Fruit fly (Drosophila melanogaster) whole organism, embryonic: Measurements from ENCODE around the gene Cpr73D.

Source experiments
- ATbp ChIP-seq: fragments of 200-800 bp; sonication (Bioruptor generic); optimal IDR thresholded peaks from 2 replicates; lab custom pipeline; 2017; ENCODE audit warnings: missing biosample characterization, mild to moderate bottlenecking, missing genetic modification characterization, missing genetic modification reagents
- Bgb ChIP-seq: fragments of 200-800 bp; sonication (Bioruptor generic); IDR thresholded peaks from 2 replicates; pipeline ENCODE4 v1.3.6; 2022; ENCODE audit warnings: missing biosample characterization, missing genetic modification characterization; ENCODE audit not compliant: partially characterized antibody
- CG11085 ChIP-seq: fragments of 200-800 bp; sonication (Bioruptor generic); IDR thresholded peaks from 2 replicates; pipeline ENCODE4 v1.3.6; 2022; ENCODE audit warnings: missing biosample characterization, missing genetic modification characterization
- CG11560 ChIP-seq: fragments of 200-800 bp; sonication (Bioruptor generic); IDR thresholded peaks from 3 replicates; pipeline ENCODE4 v1.3.6; 2022; ENCODE audit warnings: missing biosample characterization, missing genetic modification characterization
- CG11695 ChIP-seq: fragments of 200-800 bp; sonication (Bioruptor generic); IDR thresholded peaks from 3 replicates; pipeline ENCODE4 v1.3.6; 2022; ENCODE audit warnings: missing biosample characterization, missing genetic modification characterization
- CG12219 ChIP-seq: fragments of 200-800 bp; sonication (Bioruptor generic); optimal IDR thresholded peaks from 3 replicates; lab custom pipeline; 2018; ENCODE audit warnings: missing biosample characterization, mild to moderate bottlenecking, missing genetic modification characterization
- CG12942 ChIP-seq: fragments of 200-800 bp; sonication (Bioruptor generic); optimal IDR thresholded peaks from 3 replicates; lab custom pipeline; 2016; ENCODE audit warnings: missing biosample characterization, missing genetic modification characterization
- CG14014 ChIP-seq: fragments of 200-800 bp; sonication (Bioruptor generic); IDR thresholded peaks from 2 replicates; pipeline ENCODE4 v1.3.6; 2022; ENCODE audit warnings: missing biosample characterization, missing genetic modification characterization
- CG14965 ChIP-seq: fragments of 200-800 bp; sonication (Bioruptor generic); optimal IDR thresholded peaks from 2 replicates; lab custom pipeline; 2016; ENCODE audit warnings: missing biosample characterization, missing genetic modification characterization, borderline replicate concordance
- CG1529 ChIP-seq: fragments of 200-800 bp; sonication (Bioruptor generic); optimal IDR thresholded peaks from 3 replicates; lab custom pipeline; 2018; ENCODE audit warnings: missing biosample characterization, missing genetic modification characterization
- CG1602 ChIP-seq: fragments of 200-800 bp; sonication (Bioruptor generic); optimal IDR thresholded peaks from 3 replicates; lab custom pipeline; 2016; ENCODE audit warnings: missing biosample characterization, missing genetic modification characterization
- CG1603 ChIP-seq: fragments of 200-800 bp; sonication (Bioruptor generic); optimal IDR thresholded peaks from 2 replicates; lab custom pipeline; 2019; ENCODE audit warnings: missing biosample characterization, mild to moderate bottlenecking, missing genetic modification characterization, moderate library complexity
- CG16779 ChIP-seq: fragments of 200-800 bp; sonication (Bioruptor generic); IDR thresholded peaks from 2 replicates; pipeline ENCODE4 v1.3.6; 2022; ENCODE audit warnings: missing biosample characterization, missing genetic modification characterization
- CG3163 ChIP-seq: fragments of 200-800 bp; sonication (Bioruptor generic); optimal IDR thresholded peaks from 3 replicates; lab custom pipeline; 2016; ENCODE audit warnings: missing biosample characterization, missing genetic modification characterization
- CG3838 ChIP-seq: fragments of 200-800 bp; sonication (Bioruptor generic); optimal IDR thresholded peaks from 3 replicates; lab custom pipeline; 2016; ENCODE audit warnings: missing biosample characterization, missing genetic modification characterization
- CG3847 ChIP-seq: fragments of 200-800 bp; sonication (Bioruptor generic); IDR thresholded peaks from 2 replicates; pipeline ENCODE4 v1.3.6; 2022; ENCODE audit warnings: missing biosample characterization, missing genetic modification characterization
- CG4328 ChIP-seq: fragments of 200-800 bp; sonication (Bioruptor generic); optimal IDR thresholded peaks from 3 replicates; lab custom pipeline; 2017; ENCODE audit warnings: missing biosample characterization, missing genetic modification reagents, missing genetic modification characterization
- CG4360 ChIP-seq: fragments of 200-800 bp; sonication (Bioruptor generic); IDR thresholded peaks from 2 replicates; pipeline ENCODE4 v1.3.6; 2022; ENCODE audit warnings: missing biosample characterization, missing genetic modification characterization
- CG4707 ChIP-seq: fragments of 200-800 bp; sonication (Bioruptor generic); optimal IDR thresholded peaks from 2 replicates; lab custom pipeline; 2018; ENCODE audit warnings: missing biosample characterization, mild to moderate bottlenecking, missing genetic modification characterization, moderate library complexity
- CG5180 ChIP-seq: fragments of 200-800 bp; sonication (Bioruptor generic); optimal IDR thresholded peaks from 3 replicates; lab custom pipeline; 2017; ENCODE audit warnings: missing biosample characterization, missing genetic modification characterization, mild to moderate bottlenecking, moderate library complexity, missing genetic modification reagents
- CG6254 ChIP-seq: fragments of 200-800 bp; sonication (Bioruptor generic); optimal IDR thresholded peaks from 3 replicates; lab custom pipeline; 2017; ENCODE audit warnings: mild to moderate bottlenecking, missing biosample characterization, missing genetic modification reagents, missing genetic modification characterization
- CG6791 ChIP-seq: fragments of 200-800 bp; sonication (Bioruptor generic); IDR thresholded peaks from 3 replicates; pipeline ENCODE4 v1.3.6; 2022; ENCODE audit warnings: missing biosample characterization, missing genetic modification characterization; ENCODE audit not compliant: partially characterized antibody
- E2f1 ChIP-seq: fragments of 200-800 bp; sonication (Bioruptor generic); IDR thresholded peaks from 2 replicates; pipeline ENCODE4 v1.3.6; 2022; ENCODE audit warnings: missing biosample characterization, missing genetic modification characterization
- Eip74EF ChIP-seq, 2 experiments: fragments of 200-800 bp in 1 of 2; fragments of >200 bp in 1 of 2; sonication (Bioruptor generic) in 1 of 2; optimal IDR thresholded peaks; 2 replicates each; lab custom pipeline; 2017 to 2019; ENCODE audit warnings: missing biosample characterization in 2 of 2, missing genetic modification characterization in 2 of 2, mild to moderate bottlenecking in 1 of 2, moderate library complexity in 1 of 2
- HLHmδ ChIP-seq: fragments of 200-800 bp; sonication (Bioruptor generic); optimal IDR thresholded peaks from 2 replicates; lab custom pipeline; 2018; ENCODE audit warnings: missing biosample characterization, mild to moderate bottlenecking, missing genetic modification characterization, moderate library complexity
- Lim3 ChIP-seq: fragments of 200-800 bp; sonication (Bioruptor generic); IDR thresholded peaks from 2 replicates; pipeline ENCODE4 v1.3.6; 2022; ENCODE audit warnings: missing biosample characterization, missing genetic modification characterization
- MTF-1 ChIP-seq: fragments of 200-800 bp; sonication (Bioruptor generic); optimal IDR thresholded peaks from 2 replicates; lab custom pipeline; 2018; ENCODE audit warnings: missing biosample characterization, mild to moderate bottlenecking, missing genetic modification characterization, borderline replicate concordance
- Spps ChIP-seq: fragments of 200-800 bp; sonication (Bioruptor generic); optimal IDR thresholded peaks from 2 replicates; lab custom pipeline; 2018; ENCODE audit warnings: missing biosample characterization, mild to moderate bottlenecking, missing genetic modification characterization
- aop ChIP-seq: fragments of 200-800 bp; sonication (Bioruptor generic); IDR thresholded peaks from 2 replicates; pipeline ENCODE4 v1.3.6; 2022; ENCODE audit warnings: missing biosample characterization, missing genetic modification characterization
- bcd ChIP-seq: fragments of 200-800 bp; sonication (Bioruptor generic); optimal IDR thresholded peaks from 2 replicates; lab custom pipeline; 2017; ENCODE audit warnings: missing biosample characterization, mild to moderate bottlenecking, missing genetic modification characterization
- chn ChIP-seq: fragments of 200-800 bp; sonication (Bioruptor generic); optimal IDR thresholded peaks from 2 replicates; lab custom pipeline; 2016; ENCODE audit warnings: missing biosample characterization, missing genetic modification characterization
- corto ChIP-seq: fragments of 200-800 bp; sonication (Bioruptor generic); optimal IDR thresholded peaks from 2 replicates; lab custom pipeline; 2016; ENCODE audit warnings: missing biosample characterization, mild to moderate bottlenecking, missing genetic modification characterization, moderate library complexity
- cwo ChIP-seq: fragments of 200-800 bp; sonication (Bioruptor generic); optimal IDR thresholded peaks from 3 replicates; lab custom pipeline; 2017; ENCODE audit warnings: missing biosample characterization, missing genetic modification characterization, mild to moderate bottlenecking, moderate library complexity, missing genetic modification reagents
- dysf ChIP-seq: fragments of 200-800 bp; sonication (Bioruptor generic); IDR thresholded peaks from 3 replicates; pipeline ENCODE4 v1.3.6; 2022; ENCODE audit warnings: missing biosample characterization, missing genetic modification characterization
- gsb-n ChIP-seq: fragments of 200-800 bp; sonication (Bioruptor generic); optimal IDR thresholded peaks from 3 replicates; lab custom pipeline; 2018; ENCODE audit warnings: missing biosample characterization, mild to moderate bottlenecking, missing genetic modification characterization
- jing ChIP-seq: fragments of 200-800 bp; sonication (Bioruptor generic); optimal IDR thresholded peaks from 2 replicates; lab custom pipeline; 2018; ENCODE audit warnings: missing biosample characterization, mild to moderate bottlenecking, missing genetic modification characterization
- maf-S ChIP-seq: fragments of 200-800 bp; sonication (Bioruptor generic); optimal IDR thresholded peaks from 2 replicates; lab custom pipeline; 2016; ENCODE audit warnings: missing biosample characterization, missing genetic modification characterization
- p53 ChIP-seq: fragments of 200-800 bp; sonication (Bioruptor generic); optimal IDR thresholded peaks from 2 replicates; lab custom pipeline; 2016; ENCODE audit warnings: missing biosample characterization, missing genetic modification characterization
- run ChIP-seq: fragments of 200-800 bp; sonication (Bioruptor generic); optimal IDR thresholded peaks from 3 replicates; lab custom pipeline; 2018; ENCODE audit warnings: missing biosample characterization, mild to moderate bottlenecking, missing genetic modification characterization
- schlank ChIP-seq: fragments of 200-800 bp; sonication (Bioruptor generic); optimal IDR thresholded peaks from 2 replicates; lab custom pipeline; 2018; ENCODE audit warnings: missing biosample characterization, mild to moderate bottlenecking, missing genetic modification characterization
- sd ChIP-seq: fragments of 200-800 bp; sonication (Bioruptor generic); optimal IDR thresholded peaks from 3 replicates; lab custom pipeline; 2018; ENCODE audit warnings: missing biosample characterization, mild to moderate bottlenecking, missing genetic modification characterization, moderate library complexity
- sima ChIP-seq: fragments of 200-800 bp; sonication (Bioruptor generic); optimal IDR thresholded peaks from 2 replicates; lab custom pipeline; 2016; ENCODE audit warnings: missing biosample characterization, missing genetic modification characterization
- slbo ChIP-seq: fragments of 200-800 bp; sonication (Bioruptor generic); IDR thresholded peaks from 2 replicates; pipeline ENCODE4 v1.3.6; 2022; ENCODE audit warnings: missing biosample characterization, missing genetic modification characterization
- ssp ChIP-seq: fragments of 200-800 bp; sonication (Bioruptor generic); IDR thresholded peaks from 2 replicates; pipeline ENCODE4 v1.3.6; 2022; ENCODE audit warnings: missing biosample characterization, missing genetic modification characterization
- stwl ChIP-seq: fragments of 200-800 bp; sonication (Bioruptor generic); optimal IDR thresholded peaks from 3 replicates; lab custom pipeline; 2018; ENCODE audit warnings: missing biosample characterization, mild to moderate bottlenecking, missing genetic modification characterization, moderate library complexity
- ttk ChIP-seq: fragments of 200-800 bp; sonication (Bioruptor generic); IDR thresholded peaks from 2 replicates; pipeline ENCODE4 v2.1.2; 2022; ENCODE audit warnings: missing biosample characterization, missing genetic modification characterization
- tup ChIP-seq: fragments of 200-800 bp; sonication (Bioruptor generic); optimal IDR thresholded peaks from 2 replicates; lab custom pipeline; 2016; ENCODE audit warnings: missing biosample characterization, mild to moderate bottlenecking, missing genetic modification characterization, moderate library complexity
- wdn ChIP-seq: fragments of 200-800 bp; sonication (Bioruptor generic); IDR thresholded peaks from 2 replicates; pipeline ENCODE4 v1.3.6; 2022; ENCODE audit warnings: missing biosample characterization, missing genetic modification characterization

Gene Cpr73D

DNA sequence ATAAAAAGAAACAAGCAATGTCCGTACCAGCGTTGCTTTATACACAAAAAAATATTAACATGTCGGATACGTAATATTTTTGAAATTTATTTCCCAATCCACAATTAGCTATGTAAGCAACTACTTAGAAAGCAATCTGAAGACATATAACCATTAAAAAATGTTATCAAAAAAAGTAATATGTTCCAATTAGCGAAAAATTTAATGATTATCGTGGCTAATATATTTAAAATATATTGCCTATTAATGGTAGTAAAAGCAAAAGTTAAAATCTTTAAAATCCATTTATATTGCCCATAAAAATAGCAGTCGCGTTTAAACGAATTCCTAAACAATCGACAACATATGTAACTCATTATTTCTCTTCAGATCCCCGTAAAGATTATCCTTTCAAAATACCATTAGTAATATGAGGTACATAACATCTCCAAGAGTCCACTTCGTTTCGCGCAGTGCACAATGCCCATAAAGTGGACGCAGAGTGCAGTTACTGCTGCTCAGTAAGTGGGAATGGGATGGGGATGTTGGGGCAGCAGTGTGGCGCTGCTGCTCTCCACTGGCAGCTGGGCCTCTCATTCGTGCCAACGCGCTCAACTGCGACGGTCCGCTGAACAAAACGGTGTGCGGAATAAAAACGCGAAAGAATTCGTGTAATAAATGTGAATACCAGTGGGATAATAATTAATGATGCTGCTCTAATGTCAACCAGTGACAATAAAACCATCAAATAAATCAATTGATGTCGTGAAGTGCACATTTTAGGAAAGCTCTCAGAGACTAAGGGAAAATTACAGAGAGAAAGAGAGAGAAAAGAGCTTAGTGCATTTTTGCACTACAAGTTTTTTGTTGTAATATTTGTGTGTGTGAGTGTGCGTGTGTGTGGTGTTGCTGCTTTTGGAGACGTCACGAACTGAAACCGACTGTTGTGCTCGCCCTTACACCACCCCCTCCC lies 28.8 kb upstream of the Cpr73D start (continued):
- TF ChIP-seq CG3838 (GFP tag; lab: Kevin White, UChicago) (no peak), CG12219 (GFP tag; lab: Kevin White, UChicago) (peak; percentile 26), CG4328 (peak; percentile 17), tup (GFP tag; lab: Kevin White, UChicago) (no peak), CG11560 (tag; lab: Robert Waterston, UW) (no peak), CG16779 (GFP tag; lab: Robert Waterston, UW) (no peak), Eip74EF (GFP tag; optimal IDR thresholded peaks at IDR 0.05; lab: Kevin White, UChicago) (no peak), slbo (GFP tag; lab: Robert Waterston, UW) (peak; percentile 67), stwl (tag; lab: Kevin White, UChicago) (no peak), chn (GFP tag; lab: Kevin White, UChicago) (no peak), CG1602 (GFP tag; lab: Kevin White, UChicago) (peak; percentile 57), CG1529 (peak; percentile 34), maf-S (GFP tag; lab: Kevin White, UChicago) (no peak), sd (tag; lab: Kevin White, UChicago) (peak; percentile 66), aop (GFP tag; lab: Robert Waterston, UW) (no peak), Bgb (GFP tag; lab: Robert Waterston, UW) (no peak), CG6254 (GFP tag; lab: Kevin White, UChicago) (peak; percentile 53), Lim3 (no peak), CG14965 (GFP tag; lab: Kevin White, UChicago) (no peak), CG3847 (GFP tag; lab: Robert Waterston, UW) (peak; percentile 29; the same call in 1 of the 2 replicates), ssp (no peak), CG1603 (tag; lab: Kevin White, UChicago) (peak; percentile 46), CG3163 (GFP tag; lab: Kevin White, UChicago) (peak; percentile 42), CG4360 (GFP tag; lab: Robert Waterston, UW) (no peak), dysf (peak; percentile 55), schlank (tag; lab: Kevin White, UChicago) (no peak), cwo (GFP tag; lab: Kevin White, UChicago) (peak; percentile 28), CG5180 (GFP tag; lab: Kevin White, UChicago) (peak; percentile 63), p53 (no peak), gsb-n (tag; lab: Kevin White, UChicago) (no peak), run (tag; lab: Kevin White, UChicago) (no peak), jing (GFP tag; lab: Kevin White, UChicago) (no peak), ATbp (peak; percentile 40), bcd (GFP tag; lab: Kevin White, UChicago) (peak; percentile 58), HLHmδ (GFP tag; lab: Kevin White, UChicago) (no peak), wdn (GFP tag; lab: Robert Waterston, UW) (peak; percentile 21; the same call in 1 of the 2 replicates), CG11085 (GFP tag; lab: Robert Waterston, UW) (no peak), E2f1 (GFP tag; lab: Robert Waterston, UW) (0 out of 2 replicates have a peak, but pooled peaks have one; percentile 8), CG11695 (GFP tag; lab: Robert Waterston, UW) (peak; percentile 33; the same call in 1 of the 3 replicates), CG4707 (GFP tag; lab: Kevin White, UChicago) (no peak), sima (no peak), CG14014 (peak; percentile 42; the same call in 1 of the 2 replicates), ttk (GFP tag; lab: Robert Waterston, UW) (no peak), Spps (tag; lab: Kevin White, UChicago) (no peak), CG12942 (GFP tag; lab: Kevin White, UChicago) (peak; percentile 49), corto (GFP tag; lab: Kevin White, UChicago) (no peak), MTF-1 (GFP tag; lab: Kevin White, UChicago) (peak; percentile 0), CG6791 (GFP tag; lab: Robert Waterston, UW) (no peak)
